ENCODE assay signal across 4 fruit fly cellular contexts in genomic region chr2L:6086771-6087170, dm6.
TF ChIP-seq lines count a peak whose summit lies in the region.

No protein-coding gene starts in this region.

- no peak for TF ChIP-seq CTCF in whole organism, embryonic (GFP tag; optimal IDR thresholded peaks at IDR 0.05; lab: Kevin White, UChicago)

TF ChIP-seq in whole organism, adult, 20 proteins besides CTCF, POLR2A, EP300 and RAD21:
- TF ChIP-seq CG7045 (GFP tag; optimal IDR thresholded peaks at IDR 0.05; lab: Kevin White, UChicago) (no peak), CG1620 (GFP tag; optimal IDR thresholded peaks at IDR 0.05; lab: Kevin White, UChicago) (no peak), CG12768 (GFP tag; optimal IDR thresholded peaks at IDR 0.05; lab: Kevin White, UChicago) (peak; percentile 20), CG14711 (tag; optimal IDR thresholded peaks at IDR 0.05; lab: Kevin White, UChicago) (peak; percentile 8), ovo (GFP tag; optimal IDR thresholded peaks at IDR 0.05; lab: Kevin White, UChicago) (no peak), bab1 (GFP tag; optimal IDR thresholded peaks at IDR 0.05; lab: Kevin White, UChicago) (no peak), tj (GFP tag; optimal IDR thresholded peaks at IDR 0.05; lab: Kevin White, UChicago) (peak; percentile 29)

TF ChIP-seq in whole organism, embryonic, 481 proteins besides CTCF, POLR2A, EP300 and RAD21 (continues in another document):
- no peak for TF ChIP-seq Nf-YC (tag; optimal IDR thresholded peaks at IDR 0.05; lab: Kevin White, UChicago)
- no peak for TF ChIP-seq Rfx (GFP tag; IDR thresholded peaks at IDR 0.05; lab: Robert Waterston, UW)
- TF ChIP-seq Med (GFP tag; lab: Kevin White, UChicago): peak; percentile 13
- TF ChIP-seq CG10366 (GFP tag; IDR thresholded peaks at IDR 0.05; lab: Robert Waterston, UW): no peak
- TF ChIP-seq CkIIα-i1 (GFP tag; IDR thresholded peaks at IDR 0.05; lab: Robert Waterston, UW): no peak
- no peak for TF ChIP-seq Nf-YA (GFP tag; IDR thresholded peaks at IDR 0.05; lab: Robert Waterston, UW)
- TF ChIP-seq TFAM (GFP tag; optimal IDR thresholded peaks at IDR 0.05; lab: Kevin White, UChicago): no peak
- no peak for TF ChIP-seq CG31441 (GFP tag; IDR thresholded peaks at IDR 0.05; lab: Robert Waterston, UW)
- no peak for TF ChIP-seq sr (GFP tag; IDR thresholded peaks at IDR 0.05; lab: Robert Waterston, UW)
- no peak for TF ChIP-seq wor (GFP tag; IDR thresholded peaks at IDR 0.05; lab: Robert Waterston, UW)
- peak; percentile 5 for TF ChIP-seq grau (tag; optimal IDR thresholded peaks at IDR 0.05; lab: Kevin White, UChicago)
- no peak for TF ChIP-seq CG15011 (GFP tag; optimal IDR thresholded peaks at IDR 0.05; lab: Kevin White, UChicago)
- TF ChIP-seq CG2678 (tag; optimal IDR thresholded peaks at IDR 0.05; lab: Kevin White, UChicago): no peak
- no peak for TF ChIP-seq Dref (GFP tag; IDR thresholded peaks at IDR 0.05; lab: Robert Waterston, UW)
- TF ChIP-seq CG18619 (GFP tag; optimal IDR thresholded peaks at IDR 0.05; lab: Kevin White, UChicago): no peak
- no peak for TF ChIP-seq CG3847 (GFP tag; IDR thresholded peaks at IDR 0.05; lab: Robert Waterston, UW)
- no peak for TF ChIP-seq bigmax (GFP tag; optimal IDR thresholded peaks at IDR 0.05; lab: Kevin White, UChicago)
- TF ChIP-seq CG5245 (GFP tag; optimal IDR thresholded peaks at IDR 0.05; lab: Kevin White, UChicago): no peak
- TF ChIP-seq Dbx (GFP tag; IDR thresholded peaks at IDR 0.05; lab: Robert Waterston, UW): no peak
- no peak for TF ChIP-seq lmd (GFP tag; IDR thresholded peaks at IDR 0.05; lab: Robert Waterston, UW)
- no peak for TF ChIP-seq lov (optimal IDR thresholded peaks at IDR 0.05; lab: Kevin White, UChicago)
- no peak for TF ChIP-seq lov (GFP tag; IDR thresholded peaks at IDR 0.05; lab: Robert Waterston, UW)
- peak; percentile 27; the same call in 1 of the 2 replicates for TF ChIP-seq sob (GFP tag; IDR thresholded peaks at IDR 0.05; lab: Robert Waterston, UW)
- TF ChIP-seq lilli (GFP tag; optimal IDR thresholded peaks at IDR 0.05; lab: Kevin White, UChicago): no peak
- no peak for TF ChIP-seq bsh (GFP tag; optimal IDR thresholded peaks at IDR 0.05; lab: Kevin White, UChicago)
- no peak for TF ChIP-seq emc (GFP tag; optimal IDR thresholded peaks at IDR 0.05; lab: Kevin White, UChicago)
- no peak for TF ChIP-seq D (optimal IDR thresholded peaks at IDR 0.05; lab: Kevin White, UChicago)
- TF ChIP-seq D (GFP tag; optimal IDR thresholded peaks at IDR 0.05; lab: Kevin White, UChicago): no peak
- no peak for TF ChIP-seq CG10462 (GFP tag; optimal IDR thresholded peaks at IDR 0.05; lab: Kevin White, UChicago)
- no peak for TF ChIP-seq Ada2b (GFP tag; IDR thresholded peaks at IDR 0.05; lab: Robert Waterston, UW)
- no peak for TF ChIP-seq Pdp1 (GFP tag; optimal IDR thresholded peaks at IDR 0.05; lab: Kevin White, UChicago)

TF ChIP-seq in whole organism, prepupa, 60 proteins besides CTCF, POLR2A, EP300 and RAD21 (continues in another document):
- TF ChIP-seq CG15336 (GFP tag; IDR thresholded peaks at IDR 0.05; lab: Robert Waterston, UW): no peak
- TF ChIP-seq CG3919 (GFP tag; optimal IDR thresholded peaks at IDR 0.05; lab: Kevin White, UChicago): no peak
- no peak for TF ChIP-seq fkh (GFP tag; optimal IDR thresholded peaks at IDR 0.05; lab: Kevin White, UChicago)
- TF ChIP-seq acj6 (GFP tag; optimal IDR thresholded peaks at IDR 0.05; lab: Kevin White, UChicago): no peak
- TF ChIP-seq CG34406 (GFP tag; optimal IDR thresholded peaks at IDR 0.05; lab: Kevin White, UChicago): no peak
- TF ChIP-seq CG7368 (GFP tag; optimal IDR thresholded peaks at IDR 0.05; lab: Kevin White, UChicago): no peak
- peak; percentile 66 for TF ChIP-seq Met (GFP tag; optimal IDR thresholded peaks at IDR 0.05; lab: Kevin White, UChicago)
- no peak for TF ChIP-seq Eip75B (GFP tag; optimal IDR thresholded peaks at IDR 0.05; lab: Kevin White, UChicago)
- no peak for TF ChIP-seq Sox15 (GFP tag; optimal IDR thresholded peaks at IDR 0.05; lab: Kevin White, UChicago)
- peak; percentile 35 for TF ChIP-seq Eip78C (GFP tag; lab: Kevin White, UChicago)
- peak; percentile 48 for TF ChIP-seq Hr39 (GFP tag; optimal IDR thresholded peaks at IDR 0.05; lab: Kevin White, UChicago)
- TF ChIP-seq OdsH (GFP tag; optimal IDR thresholded peaks at IDR 0.05; lab: Kevin White, UChicago): no peak
- no peak for TF ChIP-seq salr (GFP tag; optimal IDR thresholded peaks at IDR 0.05; lab: Kevin White, UChicago)
- peak; percentile 42 for TF ChIP-seq vri (GFP tag; optimal IDR thresholded peaks at IDR 0.05; lab: Kevin White, UChicago)
- TF ChIP-seq dac (GFP tag; optimal IDR thresholded peaks at IDR 0.05; lab: Kevin White, UChicago): no peak
- no peak for TF ChIP-seq CG32006 (GFP tag; optimal IDR thresholded peaks at IDR 0.05; lab: Kevin White, UChicago)
- no peak for TF ChIP-seq net (GFP tag; optimal IDR thresholded peaks at IDR 0.05; lab: Kevin White, UChicago)
- no peak for TF ChIP-seq CG6854 (GFP tag; optimal IDR thresholded peaks at IDR 0.05; lab: Kevin White, UChicago)
- peak; percentile 26 for TF ChIP-seq CG31627 (GFP tag; optimal IDR thresholded peaks at IDR 0.05; lab: Kevin White, UChicago)
- TF ChIP-seq Smox (GFP tag; optimal IDR thresholded peaks at IDR 0.05; lab: Kevin White, UChicago): no peak
- no peak for TF ChIP-seq CG1621 (tag; optimal IDR thresholded peaks at IDR 0.05; lab: Kevin White, UChicago)
- no peak for TF ChIP-seq Sox14 (GFP tag; optimal IDR thresholded peaks at IDR 0.05; lab: Kevin White, UChicago)
- TF ChIP-seq Blimp-1 (GFP tag; optimal IDR thresholded peaks at IDR 0.05; lab: Kevin White, UChicago): peak; percentile 65
- TF ChIP-seq CG8319 (GFP tag; optimal IDR thresholded peaks at IDR 0.05; lab: Kevin White, UChicago): no peak
- TF ChIP-seq CG16779 (tag; optimal IDR thresholded peaks at IDR 0.05; lab: Kevin White, UChicago): no peak
- TF ChIP-seq CG9139 (GFP tag; optimal IDR thresholded peaks at IDR 0.05; lab: Kevin White, UChicago): no peak
- no peak for TF ChIP-seq svp (GFP tag; lab: Kevin White, UChicago)
- TF ChIP-seq CG11294 (GFP tag; IDR thresholded peaks at IDR 0.05; lab: Robert Waterston, UW): no peak
- no peak for TF ChIP-seq Hr4 (GFP tag; optimal IDR thresholded peaks at IDR 0.05; lab: Kevin White, UChicago)
- no peak for TF ChIP-seq esn (GFP tag; optimal IDR thresholded peaks at IDR 0.05; lab: Kevin White, UChicago)
- TF ChIP-seq Lpt (GFP tag; optimal IDR thresholded peaks at IDR 0.05; lab: Kevin White, UChicago): no peak
- TF ChIP-seq Eip93F (GFP tag; optimal IDR thresholded peaks at IDR 0.05; lab: Kevin White, UChicago): no peak
- TF ChIP-seq CG8632 (GFP tag; optimal IDR thresholded peaks at IDR 0.05; lab: Kevin White, UChicago): no peak

TF ChIP-seq in whole organism, wandering third instar larva, 38 proteins besides CTCF, POLR2A, EP300 and RAD21:
- no peak for TF ChIP-seq Hr78 (GFP tag; optimal IDR thresholded peaks at IDR 0.05; lab: Kevin White, UChicago)
- no peak for TF ChIP-seq Rel (GFP tag; optimal IDR thresholded peaks at IDR 0.05; lab: Kevin White, UChicago)
- TF ChIP-seq Rel (tag; optimal IDR thresholded peaks at IDR 0.05; lab: Kevin White, UChicago): peak; percentile 2
- TF ChIP-seq Hr83 (GFP tag; optimal IDR thresholded peaks at IDR 0.05; lab: Kevin White, UChicago; ENCODE audit: poor library complexity, severe bottlenecking): peak; percentile 40
- no peak for TF ChIP-seq CrebA (GFP tag; optimal IDR thresholded peaks at IDR 0.05; lab: Kevin White, UChicago; ENCODE audit: borderline replicate concordance)
- TF ChIP-seq usp (GFP tag; optimal IDR thresholded peaks at IDR 0.05; lab: Kevin White, UChicago): no peak
- TF ChIP-seq GATAd (GFP tag; optimal IDR thresholded peaks at IDR 0.05; lab: Kevin White, UChicago): no peak
- peak; percentile 57 for TF ChIP-seq N (GFP tag; optimal IDR thresholded peaks at IDR 0.05; lab: Kevin White, UChicago)
- peak; percentile 13 for TF ChIP-seq OdsH (GFP tag; optimal IDR thresholded peaks at IDR 0.05; lab: Kevin White, UChicago)
- TF ChIP-seq psq (GFP tag; optimal IDR thresholded peaks at IDR 0.05; lab: Kevin White, UChicago): no peak
- TF ChIP-seq Dif (GFP tag; optimal IDR thresholded peaks at IDR 0.05; lab: Kevin White, UChicago; ENCODE audit: partially characterized antibody): peak; percentile 14
- TF ChIP-seq Abd-B (GFP tag; optimal IDR thresholded peaks at IDR 0.05; lab: Kevin White, UChicago): no peak
- no peak for TF ChIP-seq dmrt93B (GFP tag; optimal IDR thresholded peaks at IDR 0.05; lab: Kevin White, UChicago)
- TF ChIP-seq HLH106 (tag; optimal IDR thresholded peaks at IDR 0.05; lab: Kevin White, UChicago): peak; percentile 36
- no peak for TF ChIP-seq Dfd (GFP tag; optimal IDR thresholded peaks at IDR 0.05; lab: Kevin White, UChicago)
- no peak for TF ChIP-seq sv (GFP tag; optimal IDR thresholded peaks at IDR 0.05; lab: Kevin White, UChicago)
- no peak for TF ChIP-seq Myc (optimal IDR thresholded peaks at IDR 0.05; lab: Kevin White, UChicago)
- no peak for TF ChIP-seq Vsx2 (GFP tag; optimal IDR thresholded peaks at IDR 0.05; lab: Kevin White, UChicago; ENCODE audit: partially characterized antibody)
